Fruit fly (Drosophila melanogaster) whole organism, wandering third instar larva: ENCODE results near the gene CG4367.

Source experiments
- Abd-B ChIP-seq: fragments of >200 bp; optimal IDR thresholded peaks from 2 replicates; lab custom pipeline; 2017; ENCODE audit warnings: missing biosample characterization, missing genetic modification characterization
- CG9705 ChIP-seq: fragments of 200-800 bp; sonication (Bioruptor generic); optimal IDR thresholded peaks from 2 replicates; lab custom pipeline; 2018; ENCODE audit warnings: missing biosample characterization, mild to moderate bottlenecking, missing genetic modification characterization
- N ChIP-seq: fragments of >200 bp; optimal IDR thresholded peaks from 2 replicates; lab custom pipeline; 2018; ENCODE audit warnings: missing biosample characterization, missing external identifiers, missing genetic modification characterization
- OdsH ChIP-seq: fragments of 200-800 bp; sonication (Bioruptor generic); optimal IDR thresholded peaks from 2 replicates; lab custom pipeline; 2016; ENCODE audit warnings: missing biosample characterization, mild to moderate bottlenecking, missing genetic modification characterization
- Rel ChIP-seq, 2 experiments: fragments of 200-800 bp; sonication (Bioruptor generic) in 1 of 2; optimal IDR thresholded peaks; 2 replicates in 1 of 2; 3 replicates in 1 of 2; lab custom pipeline; 2016 to 2019; ENCODE audit warnings: mild to moderate bottlenecking in 2 of 2, missing biosample characterization in 2 of 2, missing genetic modification characterization in 2 of 2, moderate library complexity in 1 of 2
- foxo ChIP-seq, 2 experiments: fragments of 200-800 bp; sonication (Bioruptor generic); optimal IDR thresholded peaks; 2 replicates in 1 of 2; 3 replicates in 1 of 2; lab custom pipeline; 2016 to 2017; ENCODE audit warnings: missing biosample characterization in 2 of 2, missing genetic modification characterization in 2 of 2
- pan ChIP-seq: fragments of >200 bp; optimal IDR thresholded peaks from 2 replicates; lab custom pipeline; 2017

DNA sequence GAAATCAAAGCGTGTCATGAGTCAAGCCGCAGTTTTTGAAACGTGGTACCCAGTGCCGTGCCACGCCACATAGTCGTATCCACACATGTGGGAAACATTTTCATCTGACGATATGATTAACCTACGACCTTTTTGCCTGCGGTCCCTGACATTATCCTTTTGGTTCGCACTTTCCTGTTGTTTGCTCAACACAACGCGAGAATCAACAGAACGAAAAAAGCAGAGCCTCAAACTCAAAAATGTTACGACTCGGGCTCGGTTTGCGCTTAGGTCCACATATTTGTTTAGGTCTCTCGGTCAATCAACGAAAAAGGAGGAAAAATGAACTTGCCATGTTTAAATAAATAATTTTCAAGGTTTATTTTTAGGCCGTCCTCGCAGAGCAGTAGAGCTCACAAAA lies 28.8 kb downstream of the CG4367 start:
- TF ChIP-seq N (GFP tag; lab: Kevin White, UChicago) (no peak), CG9705 (GFP tag; lab: Kevin White, UChicago) (no peak), OdsH (GFP tag; lab: Kevin White, UChicago) (no peak), Abd-B (GFP tag; lab: Kevin White, UChicago) (no peak), Rel (GFP tag; optimal IDR thresholded peaks at IDR 0.05; lab: Kevin White, UChicago) (no peak), Rel (tag; optimal IDR thresholded peaks at IDR 0.05; lab: Kevin White, UChicago) (no peak), pan (lab: Kevin White, UChicago) (no peak), foxo (GFP tag; optimal IDR thresholded peaks at IDR 0.05; lab: Kevin White, UChicago) (no peak)
